Fruit fly (Drosophila melanogaster) whole organism, adult: Measurements from ENCODE around the gene Erk7.

Source experiments
- CG14711 ChIP-seq: fragments of 200-800 bp; sonication (Bioruptor generic); optimal IDR thresholded peaks from 2 replicates; lab custom pipeline; 2018; ENCODE audit warnings: missing biosample characterization, mild to moderate bottlenecking, missing genetic modification characterization, moderate library complexity
- CG5204 ChIP-seq: fragments of 200-800 bp; sonication (Bioruptor generic); optimal IDR thresholded peaks from 2 replicates; lab custom pipeline; 2016; ENCODE audit warnings: missing biosample characterization, missing genetic modification characterization
- CG7101 ChIP-seq: fragments of 200-800 bp; sonication (Bioruptor generic); optimal IDR thresholded peaks from 2 replicates; lab custom pipeline; 2018; ENCODE audit warnings: missing biosample characterization, mild to moderate bottlenecking, missing genetic modification characterization, moderate library complexity
- cic ChIP-seq: fragments of 200-800 bp; sonication (Bioruptor generic); optimal IDR thresholded peaks from 2 replicates; lab custom pipeline; 2017; ENCODE audit warnings: missing biosample characterization, mild to moderate bottlenecking, missing genetic modification characterization, moderate library complexity
- ovo ChIP-seq: fragments of 200-800 bp; sonication (Bioruptor generic); optimal IDR thresholded peaks from 2 replicates; lab custom pipeline; 2016; ENCODE audit warnings: missing biosample characterization, missing genetic modification characterization
- tj ChIP-seq: fragments of 200-800 bp; sonication (Bioruptor generic); optimal IDR thresholded peaks from 3 replicates; lab custom pipeline; 2017; ENCODE audit warnings: missing biosample characterization, mild to moderate bottlenecking, missing genetic modification characterization, moderate library complexity
- toe ChIP-seq: fragments of 200-800 bp; sonication (Bioruptor generic); optimal IDR thresholded peaks from 2 replicates; lab custom pipeline; 2016; ENCODE audit warnings: missing biosample characterization, missing genetic modification characterization

DNA sequence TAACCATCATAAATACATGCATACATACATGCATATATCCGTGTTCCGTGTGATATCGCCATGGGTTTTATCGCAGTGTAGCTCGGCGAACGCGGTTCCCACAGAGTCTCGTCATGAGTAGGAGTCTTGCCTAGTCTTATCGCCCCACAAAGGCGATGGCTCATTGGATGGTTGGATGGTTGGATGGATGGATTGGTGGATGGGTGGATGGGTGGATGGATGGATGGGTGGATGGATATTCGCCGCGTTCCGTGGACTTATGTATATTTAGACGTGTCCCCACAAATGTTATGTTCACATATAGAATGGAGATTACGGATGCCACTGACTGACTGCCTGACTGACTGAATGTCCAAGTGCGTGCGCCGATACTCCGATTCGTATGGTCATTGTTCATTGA lies 23.8 kb upstream of the Erk7 start:
- TF ChIP-seq CG14711 (tag; lab: Kevin White, UChicago) (no peak), cic (GFP tag; lab: Kevin White, UChicago) (no peak), toe (no peak), ovo (GFP tag; lab: Kevin White, UChicago) (no peak), CG7101 (no peak), CG5204 (no peak), tj (GFP tag; lab: Kevin White, UChicago) (no peak)
